Fruit fly (Drosophila melanogaster): ENCODE results near the gene CG6171.

The CG6171 gene

DNA sequence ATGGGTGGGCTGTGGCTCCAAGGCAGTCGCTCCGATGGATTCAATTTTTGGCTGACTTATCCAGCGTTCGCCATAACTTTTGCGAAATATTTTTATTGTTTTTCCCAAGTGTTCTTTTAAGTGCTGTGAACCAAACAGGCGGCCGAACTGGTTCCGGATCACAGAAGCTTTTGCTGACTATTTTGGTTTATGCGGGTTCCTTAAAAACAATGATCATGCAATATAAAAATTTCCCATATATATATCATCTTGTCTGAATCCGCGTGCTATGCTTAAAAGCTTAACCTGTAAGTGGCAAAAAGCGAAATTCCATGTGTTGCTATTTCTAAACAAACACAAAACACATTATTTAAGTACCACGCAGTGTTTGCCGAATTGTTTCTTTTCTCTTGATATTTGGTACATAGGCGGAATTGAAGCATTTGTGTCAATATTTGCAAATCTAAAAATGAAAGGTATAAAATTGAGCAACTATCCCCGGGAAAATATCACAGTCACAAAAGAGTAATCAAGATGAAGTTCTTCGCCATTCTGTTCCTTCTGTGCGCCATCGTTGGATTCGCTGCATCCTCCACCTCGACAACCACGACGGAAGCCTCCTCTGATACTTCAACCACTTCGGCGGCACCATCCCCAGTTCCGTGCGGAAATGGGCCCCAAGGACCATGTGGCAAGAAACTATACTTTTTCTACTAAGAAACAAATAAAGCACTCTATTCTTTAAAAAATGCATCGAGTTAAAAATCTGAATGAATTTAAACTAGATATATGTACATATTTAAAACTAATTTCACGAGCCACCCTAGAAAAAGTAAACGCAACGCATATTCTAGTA is 43.5 kb downstream of the CG6171 start, which contains the start of the genes CG6276 and CG44040 (continued):
- TF ChIP-seq CG9797 (GFP tag; optimal IDR thresholded peaks at IDR 0.05) (no peak), CG32772 (GFP tag; IDR thresholded peaks at IDR 0.05) (peak; percentile 24; the same call in 1 of the 2 replicates), CG30020 (tag; optimal IDR thresholded peaks at IDR 0.05) (peak; percentile 14), CG2120 (GFP tag; optimal IDR thresholded peaks at IDR 0.05) (peak; percentile 68), lbe (GFP tag; optimal IDR thresholded peaks at IDR 0.05) (peak; percentile 63), gcm (GFP tag; optimal IDR thresholded peaks at IDR 0.05) (peak; percentile 40), odd (GFP tag; optimal IDR thresholded peaks at IDR 0.05) (no peak), aop (GFP tag; IDR thresholded peaks at IDR 0.05) (peak; percentile 23; the same call in 1 of the 2 replicates), CG8290 (GFP tag; optimal IDR thresholded peaks at IDR 0.05) (no peak), CG8290 (tag; optimal IDR thresholded peaks at IDR 0.05) (peak; percentile 24 to 69), Taf1 (GFP tag; IDR thresholded peaks at IDR 0.05) (no peak), CG13123 (GFP tag; optimal IDR thresholded peaks at IDR 0.05) (no peak), slou (GFP tag; optimal IDR thresholded peaks at IDR 0.05) (no peak), lilli (GFP tag; optimal IDR thresholded peaks at IDR 0.05) (peak; percentile 64), pnt (GFP tag; optimal IDR thresholded peaks at IDR 0.05) (no peak), CG9876 (GFP tag; optimal IDR thresholded peaks at IDR 0.05) (peak; percentile 37), Optix (GFP tag; IDR thresholded peaks at IDR 0.05) (0 out of 3 replicates have a peak, but pooled peaks have one; percentile 27), unpg (GFP tag; optimal IDR thresholded peaks at IDR 0.05) (peak; percentile 50), knrl (GFP tag; IDR thresholded peaks at IDR 0.05; ENCODE audit: partially characterized antibody) (no peak), Sox100B (GFP tag; optimal IDR thresholded peaks at IDR 0.05) (no peak), CG1233 (GFP tag; optimal IDR thresholded peaks at IDR 0.05) (peak; percentile 41), Antp (GFP tag; optimal IDR thresholded peaks at IDR 0.05) (peak; percentile 32), CG8944 (GFP tag; optimal IDR thresholded peaks at IDR 0.05) (peak; percentile 13), CG18599 (GFP tag; optimal IDR thresholded peaks at IDR 0.05) (peak; percentile 75), CG17385 (GFP tag; optimal IDR thresholded peaks at IDR 0.05) (no peak), Mad (GFP tag; optimal IDR thresholded peaks at IDR 0.05) (no peak), Mes4 (GFP tag; optimal IDR thresholded peaks at IDR 0.05) (no peak), CG11093 (GFP tag; IDR thresholded peaks at IDR 0.05) (no peak), H15 (GFP tag; IDR thresholded peaks at IDR 0.05) (0 out of 3 replicates have a peak, but pooled peaks have one; percentile 41), MTF-1 (GFP tag; optimal IDR thresholded peaks at IDR 0.05; ENCODE audit: borderline replicate concordance) (no peak), CG10321 (GFP tag; IDR thresholded peaks at IDR 0.05) (no peak), Tbp (GFP tag; optimal IDR thresholded peaks at IDR 0.05) (no peak), sr (GFP tag; IDR thresholded peaks at IDR 0.05) (no peak), CG43689 (GFP tag; IDR thresholded peaks at IDR 0.05) (peak; percentile 43; the same call in 1 of the 2 replicates), CG16813 (GFP tag; IDR thresholded peaks at IDR 0.05; ENCODE audit: partially characterized antibody) (no peak), Oaz (GFP tag; IDR thresholded peaks at IDR 0.05) (no peak), Trl (optimal IDR thresholded peaks at IDR 0.05) (no peak), Trl (GFP tag; optimal IDR thresholded peaks at IDR 0.05) (no peak), wek (GFP tag; optimal IDR thresholded peaks at IDR 0.05) (no peak), CG13894 (tag; optimal IDR thresholded peaks at IDR 0.05) (peak; percentile 20), prd (optimal IDR thresholded peaks at IDR 0.05) (no peak), prd (GFP tag; IDR thresholded peaks at IDR 0.05) (peak; percentile 32; the same call in 1 of the 3 replicates), CG9609 (GFP tag; optimal IDR thresholded peaks at IDR 0.05) (peak; percentile 32), nmo (GFP tag; optimal IDR thresholded peaks at IDR 0.05) (peak; percentile 34), Ptx1 (GFP tag; IDR thresholded peaks at IDR 0.05) (peak; percentile 40; the same call in 1 of the 2 replicates), CG10462 (GFP tag; optimal IDR thresholded peaks at IDR 0.05) (peak; percentile 22), pho (GFP tag; optimal IDR thresholded peaks at IDR 0.05) (peak; percentile 69), Lhr (GFP tag; optimal IDR thresholded peaks at IDR 0.05) (no peak), CG12104 (GFP tag; optimal IDR thresholded peaks at IDR 0.05) (peak; percentile 13), CG3163 (GFP tag; optimal IDR thresholded peaks at IDR 0.05) (peak; percentile 2)

Data from whole organism, embryonic.